Worm (Caenorhabditis elegans) whole organism, late embryonic: Measurements from ENCODE around the gene F16B4.2.

Experiments used
- K02D7.2 ChIP-seq: sonication (generic microtip); optimal IDR thresholded peaks from 2 replicates; lab custom pipeline; 2017; ENCODE audit warnings: mild to moderate bottlenecking, missing genetic modification characterization, missing compliant biosample characterization
- T23F11.4 ChIP-seq: fragments of 200-800 bp; sonication (Bioruptor generic); optimal IDR thresholded peaks from 2 replicates; lab custom pipeline; 2018; ENCODE audit warnings: mild to moderate bottlenecking, missing genetic modification characterization, missing compliant biosample characterization
- ama-1 ChIP-seq: fragments of 150-350 bp; optimal IDR thresholded peaks from 2 replicates; lab custom pipeline; 2014
- ceh-9 ChIP-seq: sonication (generic microtip); optimal IDR thresholded peaks from 2 replicates; lab custom pipeline; 2016; ENCODE audit warnings: mild to moderate bottlenecking, missing genetic modification characterization, inconsistent platforms, missing compliant biosample characterization
- dmd-4 ChIP-seq: sonication (generic microtip); optimal IDR thresholded peaks from 2 replicates; lab custom pipeline; 2016; ENCODE audit warnings: borderline replicate concordance, missing genetic modification characterization, missing compliant biosample characterization
- dve-1 ChIP-seq: sonication (generic microtip); optimal IDR thresholded peaks from 2 replicates; lab custom pipeline; 2017; ENCODE audit warnings: antibody characterized with exemption, mild to moderate bottlenecking, missing genetic modification characterization, missing compliant biosample characterization
- elt-2 ChIP-seq: sonication (generic microtip); optimal IDR thresholded peaks from 2 replicates; lab custom pipeline; 2016; ENCODE audit warnings: missing genetic modification reagents, missing genetic modification characterization, missing compliant biosample characterization
- ets-4 ChIP-seq: sonication (generic microtip); optimal IDR thresholded peaks from 2 replicates; lab custom pipeline; 2016; ENCODE audit warnings: missing genetic modification characterization, missing compliant biosample characterization
- eyg-1 ChIP-seq: sonication (generic microtip); optimal IDR thresholded peaks from 2 replicates; lab custom pipeline; 2016; ENCODE audit warnings: missing genotype, missing genetic modification characterization, missing compliant biosample characterization
- lim-6 ChIP-seq: sonication (generic microtip); optimal IDR thresholded peaks from 2 replicates; lab custom pipeline; 2016; ENCODE audit warnings: missing genetic modification characterization, missing compliant biosample characterization
- nhr-11 ChIP-seq: fragments of 150-350 bp; optimal IDR thresholded peaks from 2 replicates; lab custom pipeline; 2014; ENCODE audit warnings: missing biosample characterization, missing genetic modification characterization
- pqm-1 ChIP-seq: sonication (generic microtip); optimal IDR thresholded peaks from 2 replicates; lab custom pipeline; 2016; ENCODE audit warnings: missing genetic modification characterization, missing compliant biosample characterization
- unc-42 ChIP-seq: sonication (generic microtip); optimal IDR thresholded peaks from 2 replicates; lab custom pipeline; 2016; ENCODE audit warnings: missing genotype, missing genetic modification characterization, missing compliant biosample characterization

- no peak for TF ChIP-seq eyg-1 (tag; lab: Kevin White, UChicago)
- no peak for TF ChIP-seq dve-1 (tag; lab: Kevin White, UChicago)
- no peak for TF ChIP-seq elt-2
- TF ChIP-seq ceh-9 (tag; lab: Kevin White, UChicago) = no peak
- no peak for TF ChIP-seq dmd-4 (tag; lab: Kevin White, UChicago)
- no peak for TF ChIP-seq T23F11.4 (GFP tag; lab: Kevin White, UChicago)
- TF ChIP-seq ets-4 (tag; lab: Kevin White, UChicago) = no peak
- no peak for TF ChIP-seq ama-1 (lab: Kevin White, UChicago)
- TF ChIP-seq unc-42 = no peak
- no peak for TF ChIP-seq lim-6 (tag; lab: Kevin White, UChicago)
- TF ChIP-seq pqm-1 (tag; lab: Kevin White, UChicago) = no peak
- TF ChIP-seq nhr-11 (tag; lab: Kevin White, UChicago) = no peak
- no peak for TF ChIP-seq K02D7.2
Measured at ce11 chrV:1623429-1623828, 22.6 kb downstream of the F16B4.2 start.
